Fruit fly (Drosophila melanogaster) whole organism, adult: ENCODE data around the gene CG32219.

Experiments used
- CG11617 ChIP-seq: fragments of 200-800 bp; sonication (Bioruptor generic); optimal IDR thresholded peaks from 2 replicates; lab custom pipeline; 2017; ENCODE audit warnings: mild to moderate bottlenecking, missing biosample characterization, missing genetic modification reagents, missing genetic modification characterization
- CG12768 ChIP-seq: fragments of 200-800 bp; sonication (Bioruptor generic); optimal IDR thresholded peaks from 2 replicates; lab custom pipeline; 2017; ENCODE audit warnings: missing biosample characterization, missing genetic modification characterization, mild to moderate bottlenecking, moderate library complexity, missing genetic modification reagents
- CG14711 ChIP-seq: fragments of 200-800 bp; sonication (Bioruptor generic); optimal IDR thresholded peaks from 2 replicates; lab custom pipeline; 2018; ENCODE audit warnings: missing biosample characterization, mild to moderate bottlenecking, missing genetic modification characterization, moderate library complexity
- CG1620 ChIP-seq: fragments of 200-800 bp; sonication (Bioruptor generic); optimal IDR thresholded peaks from 2 replicates; lab custom pipeline; 2016; ENCODE audit warnings: missing biosample characterization, missing genetic modification characterization
- CG33017 ChIP-seq: fragments of 200-800 bp; sonication (Bioruptor generic); optimal IDR thresholded peaks from 2 replicates; lab custom pipeline; 2018; ENCODE audit warnings: missing biosample characterization, mild to moderate bottlenecking, missing genetic modification characterization, moderate library complexity
- CG5204 ChIP-seq: fragments of 200-800 bp; sonication (Bioruptor generic); optimal IDR thresholded peaks from 2 replicates; lab custom pipeline; 2016; ENCODE audit warnings: missing biosample characterization, missing genetic modification characterization
- CG7045 ChIP-seq: fragments of 200-800 bp; sonication (Bioruptor generic); optimal IDR thresholded peaks from 2 replicates; lab custom pipeline; 2017; ENCODE audit warnings: missing biosample characterization, mild to moderate bottlenecking, missing genetic modification characterization
- CG7101 ChIP-seq: fragments of 200-800 bp; sonication (Bioruptor generic); optimal IDR thresholded peaks from 2 replicates; lab custom pipeline; 2018; ENCODE audit warnings: missing biosample characterization, mild to moderate bottlenecking, missing genetic modification characterization, moderate library complexity
- Clk ChIP-seq: fragments of 200-800 bp; sonication (Bioruptor generic); optimal IDR thresholded peaks from 2 replicates; lab custom pipeline; 2017; ENCODE audit warnings: missing biosample characterization, missing genetic modification characterization
- Crg-1 ChIP-seq: fragments of 200-800 bp; sonication (Bioruptor generic); optimal IDR thresholded peaks from 2 replicates; lab custom pipeline; 2016; ENCODE audit warnings: missing biosample characterization, missing genetic modification characterization
- Hr96 ChIP-seq: fragments of 200-800 bp; sonication (Bioruptor generic); optimal IDR thresholded peaks from 2 replicates; lab custom pipeline; 2016; ENCODE audit warnings: missing biosample characterization, missing genetic modification characterization
- Mnt ChIP-seq: fragments of 200-800 bp; sonication (Bioruptor generic); optimal IDR thresholded peaks from 2 replicates; lab custom pipeline; 2016; ENCODE audit warnings: missing biosample characterization, mild to moderate bottlenecking, missing genetic modification characterization
- bab1 ChIP-seq: fragments of 200-800 bp; sonication (Bioruptor generic); optimal IDR thresholded peaks from 3 replicates; lab custom pipeline; 2019; ENCODE audit warnings: missing biosample characterization, mild to moderate bottlenecking, missing genetic modification characterization, moderate library complexity
- cic ChIP-seq: fragments of 200-800 bp; sonication (Bioruptor generic); optimal IDR thresholded peaks from 2 replicates; lab custom pipeline; 2017; ENCODE audit warnings: missing biosample characterization, mild to moderate bottlenecking, missing genetic modification characterization, moderate library complexity
- cnc ChIP-seq, 2 experiments: fragments of >200 bp; optimal IDR thresholded peaks; 2 replicates each; lab custom pipeline; 2017
- kay ChIP-seq: fragments of 200-800 bp; sonication (Bioruptor generic); peaks from one replicate; lab custom pipeline; 2016; ENCODE audit warnings: missing biosample characterization, missing genetic modification characterization, borderline replicate concordance
- ovo ChIP-seq: fragments of 200-800 bp; sonication (Bioruptor generic); optimal IDR thresholded peaks from 2 replicates; lab custom pipeline; 2016; ENCODE audit warnings: missing biosample characterization, missing genetic modification characterization
- pad ChIP-seq: fragments of 200-800 bp; sonication (Bioruptor generic); optimal IDR thresholded peaks from 3 replicates; lab custom pipeline; 2017; ENCODE audit warnings: missing biosample characterization, missing genetic modification characterization, mild to moderate bottlenecking, moderate library complexity, missing genetic modification reagents
- tj ChIP-seq: fragments of 200-800 bp; sonication (Bioruptor generic); optimal IDR thresholded peaks from 3 replicates; lab custom pipeline; 2017; ENCODE audit warnings: missing biosample characterization, mild to moderate bottlenecking, missing genetic modification characterization, moderate library complexity
- toe ChIP-seq: fragments of 200-800 bp; sonication (Bioruptor generic); optimal IDR thresholded peaks from 2 replicates; lab custom pipeline; 2016; ENCODE audit warnings: missing biosample characterization, missing genetic modification characterization

CG32219 gene

DNA sequence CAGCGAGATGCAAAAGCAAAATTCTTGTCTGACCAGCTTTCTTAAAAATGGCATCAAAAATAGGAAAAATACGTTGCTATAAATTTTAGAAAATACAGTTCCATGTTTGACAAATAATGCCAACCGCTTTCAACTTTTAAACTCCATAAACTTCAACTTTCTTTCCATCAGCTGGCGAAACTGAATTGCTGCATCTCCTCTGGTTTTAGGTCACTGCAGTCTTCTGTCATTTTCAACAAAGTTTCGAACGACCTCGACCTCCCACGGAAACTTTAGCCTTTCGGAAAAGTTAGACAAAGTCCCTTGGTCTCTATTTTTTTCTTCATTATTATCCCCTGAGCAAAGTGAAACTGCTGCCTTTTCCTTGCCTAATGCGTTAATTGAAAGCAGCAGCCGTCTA, 4.8 kb upstream of the CG32219 start, which contains the start of gene CG42263:
Gene CG42263 (minus strand): TSS at position 101 of the 400 bp plus-strand sequence.
- TF ChIP-seq toe (GFP tag; lab: Kevin White, UChicago) (no peak), bab1 (GFP tag; lab: Kevin White, UChicago) (no peak), CG7045 (GFP tag; lab: Kevin White, UChicago) (no peak), CG5204 (GFP tag; lab: Kevin White, UChicago) (no peak), CG12768 (GFP tag; lab: Kevin White, UChicago) (no peak), kay (no peak), Crg-1 (GFP tag; lab: Kevin White, UChicago) (no peak), tj (no peak), CG14711 (tag; lab: Kevin White, UChicago) (no peak), Clk (no peak), CG11617 (no peak), pad (GFP tag; lab: Kevin White, UChicago) (no peak), CG1620 (GFP tag; lab: Kevin White, UChicago) (no peak), Mnt (no peak), cnc (optimal IDR thresholded peaks at IDR 0.05; lab: Kevin White, UChicago) (no peak), CG7101 (no peak), CG33017 (tag; lab: Kevin White, UChicago) (no peak), ovo (GFP tag; lab: Kevin White, UChicago) (no peak)

DNA sequence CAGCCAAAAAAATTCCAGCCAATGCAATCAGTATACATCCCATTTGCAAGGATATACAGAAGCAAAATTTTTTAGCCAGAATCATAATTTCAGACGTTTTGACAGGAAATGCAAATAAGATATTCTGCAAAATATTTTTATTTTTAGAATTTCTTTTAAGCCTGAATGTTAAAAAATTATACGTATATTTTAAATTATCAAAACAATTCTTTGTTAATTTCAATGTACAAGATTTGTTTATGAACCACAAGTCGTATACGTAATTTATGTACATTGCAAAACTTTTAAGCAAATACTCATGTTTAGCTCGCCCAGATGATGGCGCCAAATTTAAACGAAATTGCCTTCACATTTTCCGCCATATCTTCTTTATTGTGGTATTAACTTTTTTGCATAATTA, 3.5 kb upstream of the CG32219 start, which contains the start of gene CG42654:
Gene CG42654 (minus strand): TSS at position 101 of the 400 bp plus-strand sequence.
- TF ChIP-seq CG7101 (no peak), CG14711 (tag; lab: Kevin White, UChicago) (no peak), CG33017 (tag; lab: Kevin White, UChicago) (no peak), cnc (optimal IDR thresholded peaks at IDR 0.05; lab: Kevin White, UChicago) (no peak), toe (GFP tag; lab: Kevin White, UChicago) (no peak), CG1620 (GFP tag; lab: Kevin White, UChicago) (no peak), kay (no peak), CG11617 (no peak)

DNA sequence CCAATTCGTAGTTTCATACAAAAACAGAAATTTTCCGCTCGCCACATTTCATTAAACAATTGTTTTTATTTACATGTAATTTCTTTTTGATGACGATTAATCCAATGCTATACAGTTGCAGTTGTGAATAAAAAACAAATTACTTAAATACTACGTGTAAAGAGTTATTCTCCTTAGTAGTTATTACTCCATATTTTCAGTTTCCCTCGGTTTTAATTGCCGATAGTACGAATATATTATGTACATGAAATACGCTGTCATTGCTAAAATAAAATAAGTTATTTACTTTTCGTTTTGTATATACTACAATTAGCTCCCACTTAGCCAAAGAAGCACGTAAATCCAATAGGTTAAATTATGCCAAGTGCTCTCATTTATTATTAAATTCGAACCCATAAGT, 2.7 kb upstream of the CG32219 start, which contains the start of gene CG42655:
Gene CG42655 (minus strand): TSS at position 101 of the 400 bp plus-strand sequence.
- TF ChIP-seq cic (GFP tag; lab: Kevin White, UChicago): no peak
- no peak for TF ChIP-seq CG7101
- no peak for TF ChIP-seq CG11617
- TF ChIP-seq CG33017 (tag; lab: Kevin White, UChicago): no peak
- TF ChIP-seq pad (GFP tag; lab: Kevin White, UChicago): no peak
- no peak for TF ChIP-seq CG1620 (GFP tag; lab: Kevin White, UChicago)
- TF ChIP-seq tj: no peak
- TF ChIP-seq CG5204 (GFP tag; lab: Kevin White, UChicago): no peak
- no peak for TF ChIP-seq ovo (GFP tag; lab: Kevin White, UChicago)
- TF ChIP-seq Hr96 (GFP tag; lab: Kevin White, UChicago): no peak
- TF ChIP-seq CG12768 (GFP tag; lab: Kevin White, UChicago): no peak
- TF ChIP-seq kay: no peak
- TF ChIP-seq Clk: no peak
- no peak for TF ChIP-seq Crg-1 (GFP tag; lab: Kevin White, UChicago)
- no peak for TF ChIP-seq cnc (optimal IDR thresholded peaks at IDR 0.05; lab: Kevin White, UChicago)

DNA sequence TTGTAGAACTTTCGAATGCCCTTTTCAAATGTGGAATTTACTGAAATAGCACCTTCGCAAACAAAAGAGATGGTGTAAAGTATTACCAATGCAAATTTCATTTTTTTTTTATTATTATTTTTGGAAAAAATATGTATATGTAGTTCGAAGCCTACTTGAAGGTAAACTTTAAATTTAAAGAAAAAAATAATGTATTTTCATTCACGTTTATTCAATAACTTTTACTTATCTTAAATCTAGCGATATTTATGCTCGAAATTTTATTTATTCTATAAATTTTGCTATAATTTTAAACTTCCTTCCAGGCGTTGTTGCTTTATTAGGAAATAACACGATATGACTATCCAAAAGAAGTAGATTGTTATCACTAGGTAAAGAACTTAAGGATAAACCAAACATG, 1.8 kb upstream of the CG32219 start, which contains the start of gene CG33710:
Gene CG33710 (minus strand): TSS at position 101 of the 400 bp plus-strand sequence.
- TF ChIP-seq cic (GFP tag; lab: Kevin White, UChicago): no peak
- TF ChIP-seq toe (GFP tag; lab: Kevin White, UChicago): no peak
- TF ChIP-seq CG5204 (GFP tag; lab: Kevin White, UChicago): no peak
- TF ChIP-seq pad (GFP tag; lab: Kevin White, UChicago): no peak
- TF ChIP-seq ovo (GFP tag; lab: Kevin White, UChicago): no peak
- no peak for TF ChIP-seq Crg-1 (GFP tag; lab: Kevin White, UChicago)
- no peak for TF ChIP-seq Hr96 (GFP tag; lab: Kevin White, UChicago)
- TF ChIP-seq kay: no peak

DNA sequence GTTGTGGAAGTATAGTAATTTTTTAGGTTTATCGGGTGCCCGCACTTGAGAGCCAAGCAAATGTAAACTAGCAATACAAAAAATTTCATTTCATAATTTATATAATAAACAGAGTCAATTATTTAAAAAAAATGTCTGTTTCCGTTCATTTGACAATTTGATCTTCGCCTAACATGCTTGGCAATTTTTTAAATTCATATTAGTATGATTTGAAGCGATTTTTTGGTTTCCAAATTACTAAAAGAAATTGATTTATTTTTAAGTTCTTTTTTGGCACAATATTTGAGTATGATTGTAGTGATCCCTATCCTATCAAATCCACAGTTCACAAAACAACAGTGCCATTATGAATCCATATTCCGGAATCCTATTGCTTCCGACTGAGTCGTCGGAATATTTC, 933 bp upstream of the CG32219 start, which contains the start of gene CG34258:
Gene CG34258 (minus strand): TSS at position 101 of the 400 bp plus-strand sequence.
- TF ChIP-seq toe (GFP tag; lab: Kevin White, UChicago) (no peak), CG14711 (tag; lab: Kevin White, UChicago) (no peak), cic (GFP tag; lab: Kevin White, UChicago) (no peak), CG7045 (GFP tag; lab: Kevin White, UChicago) (no peak), Hr96 (GFP tag; lab: Kevin White, UChicago) (no peak), CG12768 (GFP tag; lab: Kevin White, UChicago) (no peak), pad (GFP tag; lab: Kevin White, UChicago) (no peak), Clk (no peak), cnc (optimal IDR thresholded peaks at IDR 0.05; lab: Kevin White, UChicago) (no peak), CG7101 (no peak), kay (no peak), CG5204 (GFP tag; lab: Kevin White, UChicago) (no peak), CG1620 (GFP tag; lab: Kevin White, UChicago) (no peak), CG11617 (no peak), bab1 (GFP tag; lab: Kevin White, UChicago) (no peak), tj (no peak), CG33017 (tag; lab: Kevin White, UChicago) (no peak)

DNA sequence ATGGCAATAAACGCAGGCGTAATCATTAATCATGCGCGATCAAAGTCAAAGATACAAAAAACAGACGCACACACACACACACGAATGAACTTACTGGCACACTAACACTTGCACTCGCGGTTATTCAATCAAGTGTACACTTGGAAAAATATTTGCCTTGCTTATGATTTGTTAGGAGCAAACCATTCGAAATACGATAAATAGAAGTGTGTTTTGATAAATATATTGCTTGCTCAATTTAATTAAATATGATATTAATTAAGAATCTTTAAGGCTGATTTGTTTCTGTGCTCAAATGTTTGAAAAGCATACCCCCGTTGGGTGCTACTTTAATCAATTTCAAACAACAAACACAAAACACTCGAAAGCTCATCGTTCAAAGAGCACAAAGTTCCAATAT, 5.5 kb downstream of the CG32219 start:
- TF ChIP-seq cnc (optimal IDR thresholded peaks at IDR 0.05; lab: Kevin White, UChicago) (no peak), pad (GFP tag; lab: Kevin White, UChicago) (no peak), Crg-1 (GFP tag; lab: Kevin White, UChicago) (no peak)
